Fruit fly (Drosophila melanogaster) whole organism, wandering third instar larva: ENCODE results near the gene CG3355.

Source experiments
- Abd-B ChIP-seq: fragments of >200 bp; optimal IDR thresholded peaks from 2 replicates; lab custom pipeline; 2017; ENCODE audit warnings: missing biosample characterization, missing genetic modification characterization
- CG32264 ChIP-seq: fragments of 200-800 bp; sonication (Bioruptor generic); optimal IDR thresholded peaks from 2 replicates; lab custom pipeline; 2016; ENCODE audit warnings: missing biosample characterization, missing genetic modification characterization
- CG9705 ChIP-seq: fragments of 200-800 bp; sonication (Bioruptor generic); optimal IDR thresholded peaks from 2 replicates; lab custom pipeline; 2018; ENCODE audit warnings: missing biosample characterization, mild to moderate bottlenecking, missing genetic modification characterization
- CrebA ChIP-seq: fragments of 200-800 bp; sonication (Bioruptor generic); optimal IDR thresholded peaks from 2 replicates; lab custom pipeline; 2016; ENCODE audit warnings: missing biosample characterization, mild to moderate bottlenecking, missing genetic modification characterization, borderline replicate concordance
- Dfd ChIP-seq: fragments of >200 bp; optimal IDR thresholded peaks from 2 replicates; lab custom pipeline; 2017; ENCODE audit warnings: missing biosample characterization, missing genetic modification characterization
- Dif ChIP-seq: fragments of 200-275, 200-300 bp; sonication (Bioruptor generic); optimal IDR thresholded peaks from 2 replicates; lab custom pipeline; 2018; ENCODE audit warnings: missing biosample characterization, missing genetic modification characterization; ENCODE audit not compliant: partially characterized antibody
- GATAd ChIP-seq: sonication (Bioruptor generic); optimal IDR thresholded peaks from 2 replicates; lab custom pipeline; 2016; ENCODE audit warnings: missing biosample characterization, missing genetic modification characterization
- HLH106 ChIP-seq: fragments of 200-800 bp; optimal IDR thresholded peaks from 3 replicates; lab custom pipeline; 2019; ENCODE audit warnings: missing biosample characterization, mild to moderate bottlenecking, missing genetic modification characterization, moderate library complexity
- Hnf4 ChIP-seq: fragments of 200-800 bp; sonication (Bioruptor generic); optimal IDR thresholded peaks from 2 replicates; lab custom pipeline; 2016; ENCODE audit warnings: missing biosample characterization, mild to moderate bottlenecking, missing genetic modification characterization
- Hr78 ChIP-seq: fragments of >200 bp; optimal IDR thresholded peaks from 2 replicates; lab custom pipeline; 2017; ENCODE audit warnings: missing biosample characterization, missing genetic modification characterization
- Jra ChIP-seq: sonication (Bioruptor generic); optimal IDR thresholded peaks from 2 replicates; lab custom pipeline; 2016; ENCODE audit warnings: missing biosample characterization, missing genetic modification characterization
- Myc ChIP-seq: fragments of >200 bp; optimal IDR thresholded peaks from 2 replicates; lab custom pipeline; 2017
- N ChIP-seq: fragments of >200 bp; optimal IDR thresholded peaks from 2 replicates; lab custom pipeline; 2018; ENCODE audit warnings: missing biosample characterization, missing external identifiers, missing genetic modification characterization
- Vsx2 ChIP-seq: fragments of 200-300, 225-300 bp; sonication (Bioruptor generic); optimal IDR thresholded peaks from 2 replicates; lab custom pipeline; 2018; ENCODE audit warnings: missing biosample characterization, missing genetic modification characterization; ENCODE audit not compliant: partially characterized antibody
- br ChIP-seq: fragments of 200-800 bp; sonication (Bioruptor generic); optimal IDR thresholded peaks from 2 replicates; lab custom pipeline; 2016; ENCODE audit warnings: missing biosample characterization, missing genetic modification characterization
- brk ChIP-seq: fragments of 200-800 bp; sonication (Bioruptor generic); optimal IDR thresholded peaks from 2 replicates; lab custom pipeline; 2016; ENCODE audit warnings: missing biosample characterization, mild to moderate bottlenecking, missing genetic modification characterization
- dl ChIP-seq, 2 experiments: fragments of 175-275, 200-275 bp in 1 of 2; fragments of 200-275 bp in 1 of 2; sonication (Bioruptor generic); optimal IDR thresholded peaks; lab custom pipeline; 2018; ENCODE audit warnings: mild to moderate bottlenecking in 2 of 2, missing biosample characterization in 2 of 2, missing genetic modification characterization in 2 of 2, moderate library complexity in 2 of 2; ENCODE audit not compliant: partially characterized antibody in 2 of 2, insufficient read depth in 1 of 2
- dmrt93B ChIP-seq: fragments of 200-800 bp; sonication (Bioruptor generic); optimal IDR thresholded peaks from 2 replicates; lab custom pipeline; 2018; ENCODE audit warnings: missing biosample characterization, mild to moderate bottlenecking, missing genetic modification characterization
- fru ChIP-seq: fragments of 200-800 bp; sonication (Bioruptor generic); optimal IDR thresholded peaks from 3 replicates; lab custom pipeline; 2016; ENCODE audit warnings: missing biosample characterization, mild to moderate bottlenecking, missing genetic modification characterization
- jim ChIP-seq: fragments of 175-275, 200-325 bp; sonication (Bioruptor generic); optimal IDR thresholded peaks from 2 replicates; lab custom pipeline; 2016; ENCODE audit warnings: missing biosample characterization, mild to moderate bottlenecking, missing genetic modification characterization
- lola ChIP-seq: fragments of >200 bp; optimal IDR thresholded peaks from 2 replicates; lab custom pipeline; 2017; ENCODE audit warnings: missing biosample characterization, missing genetic modification characterization
- pan ChIP-seq: fragments of >200 bp; optimal IDR thresholded peaks from 2 replicates; lab custom pipeline; 2017
- psq ChIP-seq: fragments of 200-800 bp; sonication (Bioruptor generic); optimal IDR thresholded peaks from 3 replicates; lab custom pipeline; 2017; ENCODE audit warnings: missing biosample characterization, mild to moderate bottlenecking, missing genetic modification characterization, moderate library complexity
- usp ChIP-seq: fragments of >200 bp; optimal IDR thresholded peaks from 2 replicates; lab custom pipeline; 2017; ENCODE audit warnings: missing biosample characterization, missing genetic modification characterization
- woc ChIP-seq: sonication (Bioruptor generic); optimal IDR thresholded peaks from 2 replicates; lab custom pipeline; 2016; ENCODE audit warnings: missing biosample characterization, mild to moderate bottlenecking, missing genetic modification characterization

CG3355 gene

dm6 chr2L:4687211-4687610 is 36.0 kb downstream of the CG3355 start, which contains the start of gene Elba3:
Gene Elba3, plus strand, starts transcription at chr2L:4687511.
- TF ChIP-seq N: no peak
- TF ChIP-seq Jra (GFP tag; lab: Kevin White, UChicago): no peak
- TF ChIP-seq fru (GFP tag; lab: Kevin White, UChicago): no peak

- no peak for TF ChIP-seq CrebA
- TF ChIP-seq lola: no peak
- TF ChIP-seq br (GFP tag; lab: Kevin White, UChicago): no peak
- TF ChIP-seq brk (GFP tag; lab: Kevin White, UChicago): no peak
- TF ChIP-seq Myc (lab: Kevin White, UChicago): no peak
- TF ChIP-seq dmrt93B (GFP tag; lab: Kevin White, UChicago): no peak
- TF ChIP-seq usp (GFP tag; lab: Kevin White, UChicago): no peak
- TF ChIP-seq Hnf4: no peak
Measured at dm6 chr2L:4690602-4691001, 39.4 kb downstream of the CG3355 start, which contains the start of gene CG3251. Gene CG3251, minus strand, starts transcription at chr2L:4690702.

- no peak for TF ChIP-seq brk (GFP tag; lab: Kevin White, UChicago)
- no peak for TF ChIP-seq jim
- TF ChIP-seq GATAd (GFP tag; lab: Kevin White, UChicago): no peak
- no peak for TF ChIP-seq dl (GFP tag; optimal IDR thresholded peaks at IDR 0.05; lab: Kevin White, UChicago; ENCODE audit: insufficient read depth in 1 of 2, partially characterized antibody in 2 of 2)
- TF ChIP-seq dmrt93B (GFP tag; lab: Kevin White, UChicago): no peak
- no peak for TF ChIP-seq woc (GFP tag; lab: Kevin White, UChicago)
- no peak for TF ChIP-seq CG32264 (GFP tag; lab: Kevin White, UChicago)
- TF ChIP-seq Hr78: no peak
- TF ChIP-seq HLH106 (tag; lab: Kevin White, UChicago): no peak
- TF ChIP-seq Vsx2 (GFP tag; lab: Kevin White, UChicago): no peak
- TF ChIP-seq N: no peak
- no peak for TF ChIP-seq pan (lab: Kevin White, UChicago)
- TF ChIP-seq Dif (GFP tag; lab: Kevin White, UChicago): no peak
- TF ChIP-seq fru (GFP tag; lab: Kevin White, UChicago): no peak
- TF ChIP-seq Abd-B (GFP tag; lab: Kevin White, UChicago): no peak
- no peak for TF ChIP-seq CG9705 (GFP tag; lab: Kevin White, UChicago)
Measured at dm6 chr2L:4694421-4694820, 43.2 kb downstream of the CG3355 start, which contains the start of gene dcma. Gene dcma, plus strand, starts transcription at chr2L:4694721.

dm6 chr2L:4698837-4699236 is 47.6 kb downstream of the CG3355 start:
- TF ChIP-seq Dfd (peak; percentile 52), psq (GFP tag; lab: Kevin White, UChicago) (no peak)
- TF ChIP-seq, all 38 proteins: peak for 1

- TF ChIP-seq Vsx2 (GFP tag; lab: Kevin White, UChicago): no peak
- TF ChIP-seq fru (GFP tag; lab: Kevin White, UChicago): no peak
- no peak for TF ChIP-seq Dfd
- TF ChIP-seq Myc (lab: Kevin White, UChicago): no peak
- TF ChIP-seq, all 38 proteins: peak for 0
Measured at dm6 chr2L:4701385-4701784, 50.2 kb downstream of the CG3355 start, which contains the start of gene Taf12L. Gene Taf12L, minus strand, starts transcription at chr2L:4701485.
